Worm (Caenorhabditis elegans) whole organism, midembryonic: ENCODE results near the gene elt-1.

Experiments
- T22C8.4 ChIP-seq: fragments of 200-800 bp; sonication (Bioruptor generic); IDR thresholded peaks from 2 replicates; pipeline ENCODE4 v1.3.6; 2022; ENCODE audit warnings: missing genetic modification characterization, missing compliant biosample characterization
- tab-1 ChIP-seq: fragments of 200-800 bp; sonication (Bioruptor generic); IDR thresholded peaks from 2 replicates; pipeline ENCODE4 v1.3.6; 2022; ENCODE audit warnings: missing genetic modification characterization, missing compliant biosample characterization

ce11 chrIV:9667084-9667483 lies 52.3 kb downstream of the elt-1 start:
- TF ChIP-seq tab-1 (GFP tag; lab: Robert Waterston, UW) (no peak), T22C8.4 (no peak)
